Fruit fly (Drosophila melanogaster): ENCODE results near the gene GlcAT-S.

Gene GlcAT-S

DNA sequence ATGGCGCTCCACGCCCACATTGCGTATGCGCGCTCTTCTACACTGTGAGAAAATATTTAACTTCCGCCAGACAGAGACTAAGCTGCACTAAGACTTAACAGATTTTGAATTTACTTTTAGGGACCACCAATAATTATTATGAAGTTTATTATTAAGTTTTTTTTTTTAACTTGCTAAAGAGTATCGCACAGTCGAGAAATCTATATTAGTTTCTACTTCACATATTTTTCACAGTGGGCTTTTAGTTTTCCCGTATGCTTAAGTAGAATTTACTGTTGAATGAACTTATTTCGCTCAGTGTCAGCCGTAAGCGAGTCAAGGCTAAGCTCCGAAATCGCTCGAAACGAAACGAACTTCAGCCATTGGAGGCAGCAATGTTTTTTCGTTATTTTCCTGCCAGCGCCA is 44.2 kb downstream of the GlcAT-S start (continued):
- peak; percentile 51 for TF ChIP-seq CG4820 (GFP tag; optimal IDR thresholded peaks at IDR 0.05)
- TF ChIP-seq CG6854 (GFP tag; optimal IDR thresholded peaks at IDR 0.05) = peak; percentile 89
- TF ChIP-seq Pdp1 (GFP tag; optimal IDR thresholded peaks at IDR 0.05) = peak in 1 of 2 experiments; percentile 37
- peak; percentile 10 for TF ChIP-seq CG15696 (tag; optimal IDR thresholded peaks at IDR 0.05)
- no peak for TF ChIP-seq CG1602 (GFP tag; optimal IDR thresholded peaks at IDR 0.05)
- peak; percentile 53 for TF ChIP-seq ems (GFP tag; optimal IDR thresholded peaks at IDR 0.05)
- no peak for TF ChIP-seq CG30020 (tag; optimal IDR thresholded peaks at IDR 0.05)
- TF ChIP-seq nom (GFP tag; optimal IDR thresholded peaks at IDR 0.05) = no peak
- no peak for TF ChIP-seq CG15073 (GFP tag; optimal IDR thresholded peaks at IDR 0.05)
- TF ChIP-seq CG14014 (GFP tag; IDR thresholded peaks at IDR 0.05) = peak; percentile 84
- TF ChIP-seq bigmax (GFP tag; optimal IDR thresholded peaks at IDR 0.05) = no peak
- peak; percentile 23 for TF ChIP-seq Bteb2 (GFP tag; optimal IDR thresholded peaks at IDR 0.05)
- TF ChIP-seq BtbVII (GFP tag; optimal IDR thresholded peaks at IDR 0.05) = peak; percentile 79
- TF ChIP-seq ranshi (GFP tag; IDR thresholded peaks at IDR 0.05) = peak; percentile 73
- peak; percentile 44 for TF ChIP-seq CG9609 (GFP tag; optimal IDR thresholded peaks at IDR 0.05)
- TF ChIP-seq Camta (GFP tag; optimal IDR thresholded peaks at IDR 0.05) = peak; percentile 6
- no peak for TF ChIP-seq HLH4C (GFP tag; IDR thresholded peaks at IDR 0.05; ENCODE audit: partially characterized antibody)
- TF ChIP-seq E2f2 (GFP tag; IDR thresholded peaks at IDR 0.05) = peak; percentile 45; the same call in 1 of the 2 replicates
- peak; percentile 32 for TF ChIP-seq CG10654 (GFP tag; optimal IDR thresholded peaks at IDR 0.05)
- TF ChIP-seq CG10462 (GFP tag; optimal IDR thresholded peaks at IDR 0.05) = no peak
- peak; percentile 48 for TF ChIP-seq CG12744 (GFP tag; optimal IDR thresholded peaks at IDR 0.05)
- peak; percentile 80 for TF ChIP-seq CG31441 (GFP tag; IDR thresholded peaks at IDR 0.05)
- no peak for TF ChIP-seq CG16863 (GFP tag; optimal IDR thresholded peaks at IDR 0.05)
- no peak for TF ChIP-seq wek (GFP tag; optimal IDR thresholded peaks at IDR 0.05)
- TF ChIP-seq CG16815 (GFP tag; optimal IDR thresholded peaks at IDR 0.05) = peak; percentile 48
- no peak for TF ChIP-seq dimm (GFP tag; IDR thresholded peaks at IDR 0.05)
- peak; percentile 66 for TF ChIP-seq CG12299 (tag; optimal IDR thresholded peaks at IDR 0.05)
- peak; percentile 73 for TF ChIP-seq CG18476 (GFP tag; optimal IDR thresholded peaks at IDR 0.05)
- TF ChIP-seq CG17912 (GFP tag; optimal IDR thresholded peaks at IDR 0.05) = no peak
- peak; percentile 71 for TF ChIP-seq CG12391 (tag; optimal IDR thresholded peaks at IDR 0.05)
- TF ChIP-seq Usf (GFP tag; optimal IDR thresholded peaks at IDR 0.05) = peak; percentile 23
- no peak for TF ChIP-seq Chrac-16 (GFP tag; optimal IDR thresholded peaks at IDR 0.05)
- TF ChIP-seq B-H1 (GFP tag; IDR thresholded peaks at IDR 0.05) = peak; percentile 57
- peak; percentile 49 for TF ChIP-seq mam (GFP tag; optimal IDR thresholded peaks at IDR 0.05)
- peak in 1 of 2 experiments; percentile 11 for TF ChIP-seq chif (GFP tag; optimal IDR thresholded peaks at IDR 0.05)
- peak; percentile 79 for TF ChIP-seq Ptx1 (GFP tag; IDR thresholded peaks at IDR 0.05)
- no peak for TF ChIP-seq CG14710 (tag; optimal IDR thresholded peaks at IDR 0.05)
- peak; percentile 10 for TF ChIP-seq Atf-2 (GFP tag; optimal IDR thresholded peaks at IDR 0.05)
- peak; percentile 71 for TF ChIP-seq odd (GFP tag; optimal IDR thresholded peaks at IDR 0.05)
- no peak for TF ChIP-seq ash1 (GFP tag; optimal IDR thresholded peaks at IDR 0.05)
- TF ChIP-seq scrt (GFP tag; optimal IDR thresholded peaks at IDR 0.05) = peak; percentile 79
- TF ChIP-seq dmrt99B (tag; optimal IDR thresholded peaks at IDR 0.05) = peak; percentile 88
- TF ChIP-seq cwo (GFP tag; optimal IDR thresholded peaks at IDR 0.05) = peak; percentile 83
- TF ChIP-seq trem (tag; optimal IDR thresholded peaks at IDR 0.05) = no peak
- TF ChIP-seq nerfin-2 (GFP tag; IDR thresholded peaks at IDR 0.05; ENCODE audit: partially characterized antibody) = no peak
- peak; percentile 90 for TF ChIP-seq lab (GFP tag; optimal IDR thresholded peaks at IDR 0.05)
- TF ChIP-seq CG10959 (GFP tag; IDR thresholded peaks at IDR 0.05) = no peak
- peak; percentile 22 for TF ChIP-seq tin (GFP tag; optimal IDR thresholded peaks at IDR 0.05)
- peak; percentile 57 for TF ChIP-seq Xbp1 (GFP tag; optimal IDR thresholded peaks at IDR 0.05)
- no peak for TF ChIP-seq CG2116 (GFP tag; optimal IDR thresholded peaks at IDR 0.05)
- TF ChIP-seq tx (GFP tag; optimal IDR thresholded peaks at IDR 0.05) = peak; percentile 34

All from whole organism, embryonic.